Fruit fly (Drosophila melanogaster) whole organism, embryonic: ENCODE measurements around the gene Acn.
A peak's percentile ranks its signal among the peaks of the same experiment; 100 is the strongest.

ENCODE experiments used
- Atf-2 ChIP-seq: fragments of 200-800 bp; sonication (Bioruptor generic); optimal IDR thresholded peaks from 2 replicates; lab custom pipeline; 2016; ENCODE audit warnings: missing biosample characterization, missing genetic modification characterization
- Atf3 ChIP-seq: fragments of 200-800 bp; sonication (Bioruptor generic); optimal IDR thresholded peaks from 3 replicates; lab custom pipeline; 2016; ENCODE audit warnings: missing biosample characterization, missing genetic modification characterization
- Atf6 ChIP-seq: fragments of 200-800 bp; sonication (Bioruptor generic); IDR thresholded peaks from 2 replicates; pipeline ENCODE4 v1.3.6; 2022; ENCODE audit warnings: missing biosample characterization, missing genetic modification characterization
- C15 ChIP-seq: fragments of 200-800 bp; sonication (Bioruptor generic); IDR thresholded peaks from 3 replicates; pipeline ENCODE4 v1.3.6; 2022; ENCODE audit warnings: missing biosample characterization, missing genetic modification characterization
- CG11560 ChIP-seq: fragments of 200-800 bp; sonication (Bioruptor generic); IDR thresholded peaks from 3 replicates; pipeline ENCODE4 v1.3.6; 2022; ENCODE audit warnings: missing biosample characterization, missing genetic modification characterization
- CG11695 ChIP-seq: fragments of 200-800 bp; sonication (Bioruptor generic); IDR thresholded peaks from 3 replicates; pipeline ENCODE4 v1.3.6; 2022; ENCODE audit warnings: missing biosample characterization, missing genetic modification characterization
- CG1233 ChIP-seq: fragments of 200-800 bp; sonication (Bioruptor generic); optimal IDR thresholded peaks from 4 replicates; lab custom pipeline; 2018; ENCODE audit warnings: missing biosample characterization, mild to moderate bottlenecking, missing genetic modification characterization
- CG13287 ChIP-seq: fragments of 200-800 bp; sonication (Bioruptor generic); IDR thresholded peaks from 2 replicates; pipeline ENCODE4 v1.3.6; 2022; ENCODE audit warnings: missing biosample characterization, missing genetic modification characterization; ENCODE audit not compliant: partially characterized antibody
- CG15073 ChIP-seq: fragments of 200-800 bp; sonication (Bioruptor generic); optimal IDR thresholded peaks from 2 replicates; lab custom pipeline; 2016; ENCODE audit warnings: missing biosample characterization, missing genetic modification characterization
- CG17385 ChIP-seq: fragments of 200-800 bp; sonication (Bioruptor generic); optimal IDR thresholded peaks from 3 replicates; lab custom pipeline; 2018; ENCODE audit warnings: missing biosample characterization, mild to moderate bottlenecking, missing genetic modification characterization
- CG18476 ChIP-seq: fragments of 200-800 bp; sonication (Bioruptor generic); optimal IDR thresholded peaks from 2 replicates; lab custom pipeline; 2016; ENCODE audit warnings: missing biosample characterization, mild to moderate bottlenecking, missing genetic modification characterization
- CG2116 ChIP-seq: fragments of 200-800 bp; sonication (Bioruptor generic); optimal IDR thresholded peaks from 3 replicates; lab custom pipeline; 2018; ENCODE audit warnings: missing biosample characterization, mild to moderate bottlenecking, missing genetic modification characterization
- CG3995 ChIP-seq: fragments of 200-800 bp; sonication (Bioruptor generic); optimal IDR thresholded peaks from 3 replicates; lab custom pipeline; 2016; ENCODE audit warnings: missing biosample characterization, missing genetic modification characterization
- CG4360 ChIP-seq: fragments of 200-800 bp; sonication (Bioruptor generic); IDR thresholded peaks from 2 replicates; pipeline ENCODE4 v1.3.6; 2022; ENCODE audit warnings: missing biosample characterization, missing genetic modification characterization
- CG4404 ChIP-seq: fragments of 200-800 bp; sonication (Bioruptor generic); IDR thresholded peaks from 2 replicates; pipeline ENCODE4 v1.3.6; 2022; ENCODE audit warnings: missing biosample characterization, missing genetic modification characterization
- CG4820 ChIP-seq: fragments of 200-800 bp; sonication (Bioruptor generic); optimal IDR thresholded peaks from 3 replicates; lab custom pipeline; 2016; ENCODE audit warnings: missing biosample characterization, missing genetic modification characterization
- CG5953 ChIP-seq: fragments of 200-800 bp; sonication (Bioruptor generic); IDR thresholded peaks from 2 replicates; pipeline ENCODE4 v1.3.6; 2022; ENCODE audit warnings: missing biosample characterization, missing genetic modification characterization
- CG6791 ChIP-seq: fragments of 200-800 bp; sonication (Bioruptor generic); IDR thresholded peaks from 3 replicates; pipeline ENCODE4 v1.3.6; 2022; ENCODE audit warnings: missing biosample characterization, missing genetic modification characterization; ENCODE audit not compliant: partially characterized antibody
- CG9817 ChIP-seq: fragments of 200-800 bp; sonication (Bioruptor generic); optimal IDR thresholded peaks from 2 replicates; lab custom pipeline; 2018; ENCODE audit warnings: missing biosample characterization, mild to moderate bottlenecking, missing genetic modification characterization, moderate library complexity
- Dip2 ChIP-seq: fragments of 200-800 bp; sonication (Bioruptor generic); IDR thresholded peaks from 2 replicates; pipeline ENCODE4 v1.3.6; 2022; ENCODE audit warnings: missing biosample characterization, missing genetic modification characterization
- Eip74EF ChIP-seq, 2 experiments: fragments of 200-800 bp in 1 of 2; fragments of >200 bp in 1 of 2; sonication (Bioruptor generic) in 1 of 2; optimal IDR thresholded peaks; 2 replicates each; lab custom pipeline; 2017 to 2019; ENCODE audit warnings: missing biosample characterization in 2 of 2, missing genetic modification characterization in 2 of 2, mild to moderate bottlenecking in 1 of 2, moderate library complexity in 1 of 2
- HHEX ChIP-seq: fragments of 200-800 bp; sonication (Bioruptor generic); optimal IDR thresholded peaks from 3 replicates; lab custom pipeline; 2017; ENCODE audit warnings: missing biosample characterization, mild to moderate bottlenecking, missing genetic modification characterization, missing genetic modification reagents
- Hmx ChIP-seq: fragments of 200-800 bp; sonication (Bioruptor generic); optimal IDR thresholded peaks from 2 replicates; lab custom pipeline; 2016; ENCODE audit warnings: missing biosample characterization, missing genetic modification characterization
- Hr51 ChIP-seq, 2 experiments: fragments of 200-800 bp; sonication (Bioruptor generic); optimal IDR thresholded peaks; 2 replicates in 1 of 2; 3 replicates in 1 of 2; lab custom pipeline; 2016 to 2018; ENCODE audit warnings: missing biosample characterization in 2 of 2, missing genetic modification characterization in 2 of 2, mild to moderate bottlenecking in 1 of 2, moderate library complexity in 1 of 2
- Kr ChIP-seq: fragments of 200-800 bp; sonication (Bioruptor generic); optimal IDR thresholded peaks from 2 replicates; lab custom pipeline; 2017; ENCODE audit warnings: missing biosample characterization, mild to moderate bottlenecking, missing genetic modification characterization
- Mad ChIP-seq: fragments of 200-800 bp; sonication (Bioruptor generic); optimal IDR thresholded peaks from 2 replicates; lab custom pipeline; 2016; ENCODE audit warnings: missing biosample characterization, missing genetic modification characterization
- Max ChIP-seq: fragments of 200-800 bp; sonication (Bioruptor generic); optimal IDR thresholded peaks from 2 replicates; lab custom pipeline; 2016; ENCODE audit warnings: missing biosample characterization, mild to moderate bottlenecking, missing genetic modification characterization
- Med ChIP-seq: fragments of 200-800 bp; sonication (Bioruptor generic); peaks from one replicate; lab custom pipeline; 2016; ENCODE audit warnings: missing biosample characterization, missing genetic modification characterization, mild to moderate bottlenecking, inconsistent platforms, moderate library complexity
- Meics ChIP-seq: fragments of 200-800 bp; sonication (Bioruptor generic); optimal IDR thresholded peaks from 2 replicates; lab custom pipeline; 2017; ENCODE audit warnings: missing biosample characterization, mild to moderate bottlenecking, missing genetic modification characterization
- Pdp1 ChIP-seq, 2 experiments: fragments of 200-800 bp; sonication (Bioruptor generic); optimal IDR thresholded peaks; 3 replicates each; lab custom pipeline; 2016; ENCODE audit warnings: missing biosample characterization in 2 of 2, missing genetic modification characterization in 2 of 2, mild to moderate bottlenecking in 1 of 2, moderate library complexity in 1 of 2
- Rfx ChIP-seq: fragments of 200-800 bp; sonication (Bioruptor generic); IDR thresholded peaks from 2 replicates; pipeline ENCODE4 v1.3.6; 2022; ENCODE audit warnings: missing biosample characterization, missing genetic modification characterization
- Rx ChIP-seq: fragments of 200-800 bp; sonication (Bioruptor generic); IDR thresholded peaks from 2 replicates; pipeline ENCODE4 v1.3.6; 2022; ENCODE audit warnings: missing biosample characterization, missing genetic modification characterization
- Vsx1 ChIP-seq: fragments of 200-800 bp; sonication (Bioruptor generic); optimal IDR thresholded peaks from 2 replicates; lab custom pipeline; 2017; ENCODE audit warnings: missing biosample characterization, mild to moderate bottlenecking, missing genetic modification characterization, missing genetic modification reagents
- ato ChIP-seq: fragments of 200-800 bp; sonication (Bioruptor generic); IDR thresholded peaks from 2 replicates; pipeline ENCODE4 v1.3.6; 2022; ENCODE audit warnings: missing biosample characterization, missing genetic modification characterization; ENCODE audit not compliant: partially characterized antibody
- bbx ChIP-seq: fragments of 200-800 bp; sonication (Bioruptor generic); IDR thresholded peaks from 2 replicates; pipeline ENCODE4 v1.3.6; 2022; ENCODE audit warnings: missing biosample characterization, missing genetic modification characterization; ENCODE audit not compliant: partially characterized antibody
- cas ChIP-seq: fragments of 200-800 bp; sonication (Bioruptor generic); IDR thresholded peaks from 2 replicates; pipeline ENCODE4 v1.3.6; 2022; ENCODE audit warnings: missing biosample characterization, missing genetic modification characterization
- chinmo ChIP-seq: fragments of 200-800 bp; sonication (Bioruptor generic); IDR thresholded peaks from 4 replicates; pipeline ENCODE4 v1.3.6; 2022; ENCODE audit warnings: missing biosample characterization, missing genetic modification characterization; ENCODE audit not compliant: partially characterized antibody
- ems ChIP-seq: fragments of 200-800 bp; sonication (Bioruptor generic); optimal IDR thresholded peaks from 3 replicates; lab custom pipeline; 2016; ENCODE audit warnings: missing biosample characterization, missing genetic modification characterization
- esg ChIP-seq: fragments of 200-800 bp; sonication (Bioruptor generic); conservative IDR thresholded peaks from 2 replicates; pipeline ENCODE4 v1.3.6; 2022; ENCODE audit warnings: missing biosample characterization, missing genetic modification characterization
- gem ChIP-seq: fragments of 200-800 bp; sonication (Bioruptor generic); optimal IDR thresholded peaks from 2 replicates; lab custom pipeline; 2019; ENCODE audit warnings: missing biosample characterization, mild to moderate bottlenecking, missing genetic modification characterization, moderate library complexity
- ind ChIP-seq: fragments of 200-800 bp; sonication (Bioruptor generic); optimal IDR thresholded peaks from 3 replicates; lab custom pipeline; 2016; ENCODE audit warnings: missing biosample characterization, missing genetic modification characterization
- knrl ChIP-seq: fragments of 200-800 bp; sonication (Bioruptor generic); IDR thresholded peaks from 3 replicates; pipeline ENCODE4 v1.3.6; 2022; ENCODE audit warnings: missing biosample characterization, missing genetic modification characterization; ENCODE audit not compliant: partially characterized antibody
- phol ChIP-seq: fragments of 200-800 bp; sonication (Bioruptor generic); optimal IDR thresholded peaks from 3 replicates; lab custom pipeline; 2018; ENCODE audit warnings: missing biosample characterization, mild to moderate bottlenecking, missing genetic modification characterization, moderate library complexity
- pzg ChIP-seq: fragments of 200-800 bp; sonication (Bioruptor generic); optimal IDR thresholded peaks from 3 replicates; lab custom pipeline; 2018; ENCODE audit warnings: missing biosample characterization, mild to moderate bottlenecking, missing genetic modification characterization, moderate library complexity
- schlank ChIP-seq: fragments of 200-800 bp; sonication (Bioruptor generic); optimal IDR thresholded peaks from 2 replicates; lab custom pipeline; 2018; ENCODE audit warnings: missing biosample characterization, mild to moderate bottlenecking, missing genetic modification characterization
- scrt ChIP-seq: fragments of 200-800 bp; sonication (Bioruptor generic); optimal IDR thresholded peaks from 2 replicates; lab custom pipeline; 2018; ENCODE audit warnings: missing biosample characterization, mild to moderate bottlenecking, missing genetic modification characterization, moderate library complexity
- slp2 ChIP-seq: fragments of 200-800 bp; sonication (Bioruptor generic); optimal IDR thresholded peaks from 2 replicates; lab custom pipeline; 2016; ENCODE audit warnings: missing biosample characterization, missing genetic modification characterization
- z ChIP-seq: fragments of 200-800 bp; sonication (Bioruptor generic); IDR thresholded peaks from 3 replicates; pipeline ENCODE4 v1.3.6; 2022; ENCODE audit warnings: missing biosample characterization, missing genetic modification characterization

Gene Acn

DNA sequence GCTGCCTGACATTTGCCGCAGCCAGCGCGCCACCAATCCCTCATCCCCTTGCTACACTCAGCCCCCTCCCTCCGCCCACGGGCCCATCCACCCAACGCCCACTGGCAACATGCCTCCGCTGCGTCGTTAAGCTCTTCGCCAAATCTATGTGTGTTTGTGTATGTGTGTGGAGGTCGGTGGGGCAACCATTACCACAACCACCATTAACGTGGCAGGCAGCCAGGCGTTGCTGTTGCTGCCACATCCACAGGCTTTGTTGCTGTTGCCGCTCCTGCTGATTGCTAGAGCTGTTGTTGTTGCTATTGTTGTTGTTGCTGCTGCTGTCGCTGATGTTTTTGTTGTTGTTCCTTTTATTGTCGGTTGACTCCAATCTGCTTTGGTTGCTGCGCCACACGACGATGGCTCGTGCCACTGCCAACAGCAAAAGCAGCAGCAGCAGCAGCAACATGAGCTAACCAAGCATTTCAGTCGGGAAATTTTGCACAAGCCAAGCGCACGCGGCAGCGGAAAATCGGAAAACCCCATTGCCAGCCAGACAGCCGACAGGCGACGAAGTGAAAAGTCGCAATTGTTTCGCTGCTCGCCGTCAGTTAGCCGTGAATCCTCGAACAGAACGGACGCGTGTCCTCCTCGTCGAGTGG lies 17.8 kb upstream of the Acn start, which contains the start of gene Sidpn (continued):
- TF ChIP-seq CG17385 (GFP tag; lab: Kevin White, UChicago) (no peak), ato (no peak), CG13287 (peak; percentile 9; the same call in 1 of the 2 replicates), z (no peak), CG4360 (GFP tag; lab: Robert Waterston, UW) (peak; percentile 48; the same call in 1 of the 2 replicates), chinmo (0 out of 4 replicates have a peak, but pooled peaks have one; percentile 56), Kr (GFP tag; lab: Kevin White, UChicago) (no peak), Atf3 (GFP tag; lab: Kevin White, UChicago) (no peak), Med (peak; percentile 78), schlank (tag; lab: Kevin White, UChicago) (no peak), C15 (GFP tag; lab: Robert Waterston, UW) (no peak), slp2 (GFP tag; lab: Kevin White, UChicago) (no peak), CG3995 (GFP tag; lab: Kevin White, UChicago) (no peak), Pdp1 (GFP tag; optimal IDR thresholded peaks at IDR 0.05; lab: Kevin White, UChicago) (no peak), Atf6 (no peak), gem (tag; lab: Kevin White, UChicago) (no peak)
- TF ChIP-seq, all 482 proteins: peak for 20

DNA sequence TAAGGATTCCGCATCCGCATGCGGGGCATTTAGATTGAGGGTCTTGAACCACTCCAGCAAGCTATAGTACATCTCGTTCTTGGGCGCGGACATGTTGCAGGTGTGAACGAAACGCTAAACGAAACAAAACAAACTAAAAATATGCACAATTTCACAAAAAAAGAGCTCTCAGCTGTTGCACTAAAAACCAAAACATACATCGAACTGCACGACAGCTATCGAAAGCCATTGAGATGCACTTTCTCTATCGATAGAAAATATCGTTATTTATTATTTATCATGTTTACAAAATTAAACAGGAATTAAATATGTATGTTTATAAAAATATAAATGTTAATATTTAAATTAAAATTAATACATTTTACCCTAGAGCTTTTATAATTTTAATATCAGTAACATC lies 11.9 kb upstream of the Acn start, which contains the start of gene hook:
TSS of gene hook (minus strand) at position 211 of the 400 bp plus-strand sequence.
- TF ChIP-seq Atf-2 (GFP tag; lab: Kevin White, UChicago) (no peak), CG6791 (GFP tag; lab: Robert Waterston, UW) (peak; percentile 84), CG4820 (GFP tag; lab: Kevin White, UChicago) (no peak), CG1233 (GFP tag; lab: Kevin White, UChicago) (no peak), Rx (GFP tag; lab: Robert Waterston, UW) (no peak), Max (GFP tag; lab: Kevin White, UChicago) (no peak), CG5953 (no peak), CG4404 (GFP tag; lab: Robert Waterston, UW) (no peak), Rfx (GFP tag; lab: Robert Waterston, UW) (0 out of 2 replicates have a peak, but pooled peaks have one; percentile 14), Meics (GFP tag; lab: Kevin White, UChicago) (no peak), CG11560 (tag; lab: Robert Waterston, UW) (no peak), bbx (GFP tag; lab: Robert Waterston, UW) (peak; percentile 85), esg (GFP tag; lab: Robert Waterston, UW) (no peak), Hr51 (GFP tag; optimal IDR thresholded peaks at IDR 0.05; lab: Kevin White, UChicago) (no peak), knrl (GFP tag; lab: Robert Waterston, UW) (peak; percentile 84), Mad (no peak), Hmx (GFP tag; lab: Kevin White, UChicago) (no peak), chinmo (peak; percentile 81; the same call in 2 of the 4 replicates), Vsx1 (GFP tag; lab: Kevin White, UChicago) (no peak), cas (no peak), CG13287 (peak; percentile 81), CG11695 (no peak), CG2116 (peak; percentile 60), Eip74EF (GFP tag; optimal IDR thresholded peaks at IDR 0.05; lab: Kevin White, UChicago) (no peak), CG15073 (GFP tag; lab: Kevin White, UChicago) (no peak), scrt (GFP tag; lab: Kevin White, UChicago) (peak; percentile 40), ind (GFP tag; lab: Kevin White, UChicago) (no peak), CG9817 (tag; lab: Kevin White, UChicago) (no peak), HHEX (GFP tag; lab: Kevin White, UChicago) (no peak), gem (tag; lab: Kevin White, UChicago) (no peak), CG18476 (GFP tag; lab: Kevin White, UChicago) (no peak), phol (tag; lab: Kevin White, UChicago) (peak; percentile 2), ems (GFP tag; lab: Kevin White, UChicago) (no peak), pzg (GFP tag; lab: Kevin White, UChicago) (peak; percentile 23), Dip2 (no peak)
